Worm (Caenorhabditis elegans): ENCODE measurements around the gene K02C4.2.

K02C4.2 gene

DNA sequence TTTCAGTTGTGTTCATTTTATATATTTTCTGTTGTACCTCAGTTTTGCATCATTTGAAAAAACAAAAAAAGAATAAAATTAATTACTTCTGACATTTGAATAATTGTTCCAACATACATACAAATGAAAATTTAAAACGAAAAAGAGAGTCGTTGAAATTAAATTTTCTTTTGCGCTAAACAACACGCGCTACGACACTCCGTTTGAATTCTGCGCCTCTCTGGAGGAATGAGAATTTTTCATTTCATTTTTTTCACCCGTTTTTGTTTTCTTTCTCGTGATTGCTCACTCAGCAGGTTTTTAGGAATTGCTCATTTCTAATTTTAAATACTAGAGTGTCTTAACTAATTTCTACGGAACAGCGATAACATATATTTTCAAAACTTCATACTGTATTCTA, 33.9 kb upstream of the K02C4.2 start (continued):
- TF ChIP-seq ZK546.5 (tag; optimal IDR thresholded peaks at IDR 0.05): no peak
- no peak for TF ChIP-seq nhr-102 (tag; optimal IDR thresholded peaks at IDR 0.05)
- no peak for TF ChIP-seq set-16 (GFP tag; IDR thresholded peaks at IDR 0.05)

DNA sequence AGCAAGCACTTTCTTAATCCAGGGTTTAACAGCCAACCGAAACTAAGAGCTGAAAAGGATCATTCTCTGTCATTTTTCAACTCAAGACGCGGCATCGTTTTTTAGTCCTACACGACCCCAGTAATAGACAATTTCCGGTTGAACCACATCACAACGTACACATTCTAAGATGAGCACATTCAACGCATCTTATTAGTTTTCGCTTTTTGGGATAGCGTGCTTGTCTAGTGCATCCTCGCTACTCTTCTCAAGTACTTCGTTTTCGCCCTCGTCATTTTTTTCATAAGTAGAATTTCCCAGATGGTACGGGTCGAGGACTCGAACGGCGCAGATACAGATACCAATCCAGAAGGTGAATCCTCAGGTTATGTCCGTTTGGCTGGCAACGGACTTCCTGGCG, 33.3 kb upstream of the K02C4.2 start, which contains the start of gene T05H10.1:
T05H10.1 (plus strand) TSS at position 301 of the 400 bp plus-strand sequence.
- TF ChIP-seq daf-8 (GFP tag; IDR thresholded peaks at IDR 0.05) (no peak), aly-2 (tag; optimal IDR thresholded peaks at IDR 0.05) (no peak), lin-29 (GFP tag; IDR thresholded peaks at IDR 0.05) (no peak), mxl-2 (GFP tag; conservative IDR thresholded peaks at IDR 0.05) (no peak), spr-3 (GFP tag; optimal IDR thresholded peaks at IDR 0.05) (no peak), unc-62 (GFP tag; optimal IDR thresholded peaks at IDR 0.05 in 1 of 2) (no peak), unc-62 (tag; optimal IDR thresholded peaks at IDR 0.05) (no peak), dmd-6 (GFP tag; IDR thresholded peaks at IDR 0.05) (no peak), ceh-32 (tag; optimal IDR thresholded peaks at IDR 0.05; ENCODE audit: poor library complexity) (no peak), daf-16 (GFP tag; optimal IDR thresholded peaks at IDR 0.05) (no peak), daf-16 (tag; optimal IDR thresholded peaks at IDR 0.05) (no peak), ces-1 (GFP tag; optimal IDR thresholded peaks at IDR 0.05) (no peak), duxl-1 (tag; optimal IDR thresholded peaks at IDR 0.05; ENCODE audit: poor library complexity) (no peak)

DNA sequence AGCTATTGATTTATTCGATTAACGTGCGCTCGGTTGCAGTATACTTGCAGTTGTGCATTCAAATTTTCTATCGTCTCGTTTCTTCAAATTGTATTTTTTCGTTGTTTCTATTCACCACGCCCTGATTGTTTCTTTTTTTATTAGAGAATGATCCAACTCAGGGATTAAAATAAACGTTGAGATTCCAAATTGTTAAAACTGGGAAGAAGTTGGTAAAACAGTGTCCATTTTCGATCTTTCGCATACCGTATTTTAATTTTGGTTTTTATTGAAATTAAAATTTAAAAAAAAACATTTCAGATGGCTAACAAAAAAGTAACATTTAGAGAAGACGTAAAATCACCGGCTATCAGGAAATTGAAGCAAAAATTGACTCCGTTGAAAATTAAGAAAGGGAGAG, 28.3 kb upstream of the K02C4.2 start, which contains the start of gene apn-1:
apn-1 (plus strand) TSS at position 301 of the 400 bp plus-strand sequence.
- no peak for TF ChIP-seq lin-38 (GFP tag; IDR thresholded peaks at IDR 0.05)
- peak in 1 of 2 experiments; percentile 52 for TF ChIP-seq unc-62 (GFP tag; optimal IDR thresholded peaks at IDR 0.05 in 1 of 2)
- no peak for TF ChIP-seq unc-62 (tag; optimal IDR thresholded peaks at IDR 0.05)
- no peak for TF ChIP-seq mdt-29 (GFP tag; IDR thresholded peaks at IDR 0.05)
- TF ChIP-seq tag-97 (GFP tag; IDR thresholded peaks at IDR 0.05): no peak

DNA sequence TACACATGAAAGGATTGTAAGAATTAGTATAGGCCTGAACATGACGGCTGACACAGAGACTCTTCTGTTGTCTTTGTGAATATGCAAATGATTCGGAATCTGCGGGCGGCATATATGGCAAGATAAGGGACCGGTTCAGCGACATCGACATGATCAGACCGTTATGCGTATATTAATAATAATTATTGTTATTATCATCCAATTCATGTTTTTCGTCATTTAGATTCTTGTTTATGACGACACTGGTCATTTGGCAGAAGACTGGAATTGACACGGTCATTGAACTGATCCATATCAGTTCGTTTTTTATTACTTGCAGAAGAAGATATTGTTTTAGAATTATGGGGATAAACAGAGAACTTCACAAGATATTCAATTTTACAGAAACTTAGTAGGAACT, 25.1 kb upstream of the K02C4.2 start, which contains the start of gene mtre-1:
mtre-1 (minus strand) TSS at position 101 of the 400 bp plus-strand sequence.
- TF ChIP-seq jun-1 (tag; optimal IDR thresholded peaks at IDR 0.05) (no peak), ceh-62 (tag; optimal IDR thresholded peaks at IDR 0.05) (no peak), unc-62 (GFP tag; optimal IDR thresholded peaks at IDR 0.05 in 1 of 2) (peak in 1 of 2 experiments; percentile 15), unc-62 (tag; optimal IDR thresholded peaks at IDR 0.05) (no peak), mdt-29 (GFP tag; IDR thresholded peaks at IDR 0.05) (no peak)

DNA sequence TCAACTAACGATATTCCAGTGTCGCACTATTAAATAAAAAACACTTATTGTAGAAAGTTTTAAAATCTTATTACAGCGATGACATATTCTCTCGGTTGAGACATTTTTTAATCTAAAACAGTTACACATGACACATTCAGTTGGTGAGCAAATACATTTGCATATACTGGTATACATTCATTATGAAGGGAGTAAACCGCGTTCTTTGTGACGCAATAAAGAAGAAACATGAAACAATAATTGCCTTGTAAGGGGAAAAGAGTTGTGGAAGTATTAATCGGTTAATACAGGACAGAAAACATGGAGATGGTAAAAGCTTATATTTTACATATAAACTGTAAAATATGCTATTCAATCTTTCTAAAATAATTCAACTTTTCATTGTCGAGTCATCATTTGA, 24.2 kb upstream of the K02C4.2 start:
- no peak for TF ChIP-seq spr-3 (GFP tag; optimal IDR thresholded peaks at IDR 0.05)
- no peak for TF ChIP-seq unc-39 (tag; optimal IDR thresholded peaks at IDR 0.05)
- TF ChIP-seq aha-1 (tag): peak; percentile 88
- no peak for TF ChIP-seq sdz-12 (GFP tag; optimal IDR thresholded peaks at IDR 0.05)
- no peak for TF ChIP-seq ama-1 (optimal IDR thresholded peaks at IDR 0.05)
- TF ChIP-seq nhr-42 (GFP tag; IDR thresholded peaks at IDR 0.05): no peak

DNA sequence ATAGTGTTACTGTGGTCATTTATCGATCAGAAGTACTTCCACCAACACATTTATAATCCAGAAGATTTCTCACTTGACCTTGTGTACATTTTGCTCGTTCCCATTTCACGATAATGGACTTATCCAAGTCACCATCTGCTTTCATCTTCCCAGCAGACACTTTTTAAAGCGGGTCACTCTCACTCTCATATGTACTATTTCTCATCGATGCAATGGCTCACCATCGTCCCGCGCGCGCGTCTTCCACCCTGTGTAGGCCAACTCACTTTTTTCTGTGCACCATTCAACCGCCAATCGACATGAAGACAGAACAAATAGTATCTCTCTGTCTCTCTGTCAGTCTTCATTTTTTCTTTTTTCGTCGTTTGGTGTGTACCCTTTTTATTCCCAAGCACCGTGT, 23.4 kb upstream of the K02C4.2 start:
- TF ChIP-seq unc-62 (GFP tag; optimal IDR thresholded peaks at IDR 0.05 in 1 of 2) (peak in 1 of 2 experiments; percentile 7), unc-62 (tag; optimal IDR thresholded peaks at IDR 0.05) (no peak), unc-39 (tag; optimal IDR thresholded peaks at IDR 0.05) (no peak)

DNA sequence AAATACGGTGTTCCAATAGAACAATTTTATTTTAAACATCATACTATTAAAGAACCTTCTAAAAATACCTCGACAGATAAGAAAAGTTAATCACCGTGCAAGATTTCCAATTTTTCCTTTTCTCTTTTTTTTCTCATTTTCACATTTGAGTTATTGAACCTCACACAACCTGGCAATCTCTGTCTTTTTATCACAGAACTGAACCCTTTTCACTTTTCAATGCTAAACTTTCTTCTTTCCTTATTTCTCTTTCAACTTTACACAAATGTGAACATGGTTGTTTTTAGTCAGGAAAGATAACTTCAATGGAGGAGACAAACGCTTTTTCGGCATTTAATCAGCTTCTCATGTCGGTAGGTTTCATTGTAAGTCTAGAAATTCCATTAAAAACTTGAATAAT, 22.7 kb upstream of the K02C4.2 start, which contains the start of gene T05H10.4:
T05H10.4 (plus strand) TSS at position 301 of the 400 bp plus-strand sequence.
- TF ChIP-seq ztf-11 (tag; optimal IDR thresholded peaks at IDR 0.05) (no peak), lin-13 (GFP tag; optimal IDR thresholded peaks at IDR 0.05) (no peak), hlh-30 (tag; optimal IDR thresholded peaks at IDR 0.05; ENCODE audit: insufficient read depth) (no peak), spr-1 (tag; optimal IDR thresholded peaks at IDR 0.05) (no peak), nhr-237 (tag; optimal IDR thresholded peaks at IDR 0.05) (no peak), tra-1 (GFP tag; IDR thresholded peaks at IDR 0.05) (no peak), duxl-1 (tag; optimal IDR thresholded peaks at IDR 0.05; ENCODE audit: poor library complexity) (no peak), daf-16 (GFP tag; optimal IDR thresholded peaks at IDR 0.05) (no peak), daf-16 (tag; optimal IDR thresholded peaks at IDR 0.05) (no peak), lsy-2 (tag; optimal IDR thresholded peaks at IDR 0.05) (no peak)
